Worm (Caenorhabditis elegans) whole organism, L1 larva: ENCODE measurements around the gene C12D5.10.

Source experiments
- C34B4.2 ChIP-seq: sonication (generic microtip); optimal IDR thresholded peaks from 2 replicates; lab custom pipeline; 2017; ENCODE audit warnings: mild to moderate bottlenecking, missing genetic modification characterization, missing compliant biosample characterization
- F16B12.6 ChIP-seq: fragments of 150-350 bp; optimal IDR thresholded peaks from 2 replicates; lab custom pipeline; 2014; ENCODE audit warnings: missing biosample characterization, missing genetic modification characterization
- Y116A8C.19 ChIP-seq: sonication (generic microtip); optimal IDR thresholded peaks from 2 replicates; lab custom pipeline; 2016; ENCODE audit warnings: missing compliant biosample characterization, missing genetic modification characterization, borderline replicate concordance
- alr-1 ChIP-seq: fragments of 200-800 bp; sonication (Bioruptor generic); optimal IDR thresholded peaks from 2 replicates; lab custom pipeline; 2018; ENCODE audit warnings: borderline replicate concordance, mild to moderate bottlenecking, missing genetic modification characterization, missing compliant biosample characterization
- aly-2 ChIP-seq: fragments of 150-350 bp; optimal IDR thresholded peaks from 2 replicates; lab custom pipeline; 2014; ENCODE audit warnings: missing biosample characterization, missing genetic modification characterization
- ceh-63 ChIP-seq: fragments of 200-800 bp; sonication (Bioruptor generic); optimal IDR thresholded peaks from 2 replicates; lab custom pipeline; 2018; ENCODE audit warnings: mild to moderate bottlenecking, missing genetic modification characterization, missing compliant biosample characterization
- ceh-8 ChIP-seq: fragments of 200-800 bp; sonication (Bioruptor generic); optimal IDR thresholded peaks from 2 replicates; lab custom pipeline; 2018; ENCODE audit warnings: mild to moderate bottlenecking, missing genetic modification characterization, moderate library complexity, missing compliant biosample characterization
- ceh-90 ChIP-seq: sonication (generic microtip); optimal IDR thresholded peaks from 2 replicates; lab custom pipeline; 2016; ENCODE audit warnings: missing genetic modification characterization, missing compliant biosample characterization
- ces-1 ChIP-seq: fragments of 150-350 bp; optimal IDR thresholded peaks from 2 replicates; lab custom pipeline; 2014; ENCODE audit warnings: missing biosample characterization, missing genetic modification reagents, missing genetic modification characterization
- dpl-1 ChIP-seq, 3 experiments: fragments of 150-350 bp in 2 of 3; sonication (generic microtip) in 1 of 3; optimal IDR thresholded peaks; 2 replicates each; lab custom pipeline; 2014 to 2017; ENCODE audit warnings: missing biosample characterization in 3 of 3, missing genetic modification characterization in 3 of 3, missing genetic modification reagents in 3 of 3
- dsc-1 ChIP-seq: sonication (generic microtip); optimal IDR thresholded peaks from 2 replicates; lab custom pipeline; 2016; ENCODE audit warnings: mild to moderate bottlenecking, missing genetic modification characterization, missing compliant biosample characterization
- efl-1 ChIP-seq, 4 experiments: fragments of 150-350 bp; optimal IDR thresholded peaks in 3 of 4; peaks in 1 of 4; 1 replicate in 1 of 4; 2 replicates in 3 of 4; lab custom pipeline; 2014; ENCODE audit warnings: missing biosample characterization in 2 of 4, missing genetic modification characterization in 2 of 4, missing genetic modification reagents in 2 of 4
- egl-13 ChIP-seq: sonication (generic microtip); optimal IDR thresholded peaks from 2 replicates; lab custom pipeline; 2016; ENCODE audit warnings: missing genotype, missing genetic modification reagents, missing genetic modification characterization, missing compliant biosample characterization
- egl-27 ChIP-seq, 2 experiments: fragments of 150-350 bp in 1 of 2; sonication (generic microtip); optimal IDR thresholded peaks; 3 replicates each; lab custom pipeline; 2017 to 2018; ENCODE audit warnings: missing biosample characterization in 2 of 2, missing genetic modification characterization in 2 of 2, missing genetic modification reagents in 2 of 2
- elt-2 ChIP-seq: sonication (generic microtip); optimal IDR thresholded peaks from 2 replicates; lab custom pipeline; 2016; ENCODE audit warnings: missing genetic modification characterization, mild to moderate bottlenecking, inconsistent platforms, missing compliant biosample characterization, missing genetic modification reagents
- elt-3 ChIP-seq, 6 experiments: fragments of 150-350 bp in 1 of 6; sonication (generic microtip); optimal IDR thresholded peaks; 2 replicates each; lab custom pipeline; 2017 to 2018; ENCODE audit warnings: missing biosample characterization in 6 of 6, missing genetic modification characterization in 6 of 6, inconsistent platforms in 1 of 6
- ets-5 ChIP-seq: fragments of 200-800 bp; sonication (Bioruptor generic); IDR thresholded peaks from 2 replicates; pipeline ENCODE4 v1.3.6; 2022; ENCODE audit warnings: missing genetic modification characterization, missing compliant biosample characterization
- fkh-4 ChIP-seq: sonication (generic microtip); optimal IDR thresholded peaks from 2 replicates; lab custom pipeline; 2016; ENCODE audit warnings: missing compliant biosample characterization, missing genetic modification characterization, borderline replicate concordance
- fkh-8 ChIP-seq: sonication (generic microtip); optimal IDR thresholded peaks from 2 replicates; lab custom pipeline; 2016; ENCODE audit warnings: mild to moderate bottlenecking, missing genetic modification characterization, missing compliant biosample characterization
- fos-1 ChIP-seq: fragments of 150-350 bp; optimal IDR thresholded peaks from 2 replicates; lab custom pipeline; 2014; ENCODE audit warnings: missing biosample characterization, missing genetic modification characterization
- hlh-17 ChIP-seq: fragments of 200-800 bp; sonication (Bioruptor generic); optimal IDR thresholded peaks from 2 replicates; lab custom pipeline; 2018; ENCODE audit warnings: missing genetic modification characterization, mild to moderate bottlenecking, missing compliant biosample characterization, moderate library complexity, borderline replicate concordance
- isw-1 ChIP-seq: fragments of 200-800 bp; sonication (Bioruptor generic); IDR thresholded peaks from 2 replicates; pipeline ENCODE4 v1.3.6; 2022; ENCODE audit warnings: missing genetic modification characterization, missing compliant biosample characterization
- jun-1 ChIP-seq: fragments of 150-350 bp; optimal IDR thresholded peaks from 2 replicates; lab custom pipeline; 2014; ENCODE audit warnings: missing biosample characterization, missing genetic modification reagents, missing genetic modification characterization
- lin-35 ChIP-seq, 2 experiments: fragments of 150-350 bp; optimal IDR thresholded peaks; 2 replicates each; lab custom pipeline; 2014; ENCODE audit warnings: missing biosample characterization in 2 of 2, missing genetic modification characterization in 2 of 2, missing genetic modification reagents in 2 of 2
- lsy-2 ChIP-seq, 2 experiments: fragments of 150-350 bp; optimal IDR thresholded peaks; 2 replicates each; lab custom pipeline; 2014; ENCODE audit warnings: missing biosample characterization in 2 of 2, missing genetic modification characterization in 2 of 2
- mab-9 ChIP-seq: fragments of 200-800 bp; sonication (Bioruptor generic); IDR thresholded peaks from 2 replicates; pipeline ENCODE4 v1.3.6; 2022; ENCODE audit warnings: missing genetic modification reagents, missing genetic modification characterization, missing compliant biosample characterization
- mef-2 ChIP-seq: fragments of 150-350 bp; optimal IDR thresholded peaks from 2 replicates; lab custom pipeline; 2014; ENCODE audit warnings: missing biosample characterization, missing genetic modification characterization
- mep-1 ChIP-seq: fragments of 150-350 bp; optimal IDR thresholded peaks from 2 replicates; lab custom pipeline; 2014; ENCODE audit warnings: missing biosample characterization, missing genetic modification characterization
- nhr-11 ChIP-seq: fragments of 150-350 bp; optimal IDR thresholded peaks from 2 replicates; lab custom pipeline; 2014; ENCODE audit warnings: missing biosample characterization, missing genetic modification characterization
- nhr-19 ChIP-seq: fragments of 200-800 bp; sonication (Bioruptor generic); conservative IDR thresholded peaks from 2 replicates; pipeline ENCODE4 v1.3.6; 2022; ENCODE audit warnings: missing genetic modification characterization, missing compliant biosample characterization
- nhr-237 ChIP-seq: fragments of 150-350 bp; optimal IDR thresholded peaks from 2 replicates; lab custom pipeline; 2014; ENCODE audit warnings: missing biosample characterization, missing genetic modification characterization
- nhr-47 ChIP-seq: sonication (generic microtip); optimal IDR thresholded peaks from 2 replicates; lab custom pipeline; 2016; ENCODE audit warnings: mild to moderate bottlenecking, missing genetic modification characterization, moderate library complexity, missing compliant biosample characterization
- nhr-71 ChIP-seq: sonication (generic microtip); optimal IDR thresholded peaks from 2 replicates; lab custom pipeline; 2016; ENCODE audit warnings: mild to moderate bottlenecking, missing genetic modification characterization, moderate library complexity, missing compliant biosample characterization
- nhr-77 ChIP-seq: fragments of 150-350 bp; optimal IDR thresholded peaks from 2 replicates; lab custom pipeline; 2014; ENCODE audit warnings: missing biosample characterization, missing genetic modification characterization
- nhr-84 ChIP-seq: sonication (generic microtip); optimal IDR thresholded peaks from 2 replicates; lab custom pipeline; 2017; ENCODE audit warnings: missing biosample characterization, missing genetic modification characterization
- nhr-90 ChIP-seq: sonication (generic microtip); optimal IDR thresholded peaks from 2 replicates; lab custom pipeline; 2016; ENCODE audit warnings: mild to moderate bottlenecking, missing genetic modification characterization, missing compliant biosample characterization; ENCODE audit not compliant: poor library complexity
- pax-3 ChIP-seq: fragments of 200-800 bp; sonication (Bioruptor generic); optimal IDR thresholded peaks from 2 replicates; lab custom pipeline; 2018; ENCODE audit warnings: mild to moderate bottlenecking, missing genetic modification characterization, moderate library complexity, missing compliant biosample characterization
- skn-1 ChIP-seq: fragments of 150-350 bp; optimal IDR thresholded peaks from 2 replicates; lab custom pipeline; 2014; ENCODE audit warnings: missing biosample characterization, missing genetic modification characterization
- snpc-4 ChIP-seq: fragments of 150-350 bp; optimal IDR thresholded peaks from 2 replicates; lab custom pipeline; 2014; ENCODE audit warnings: missing biosample characterization, missing genetic modification characterization
- snu-23 ChIP-seq: sonication (generic microtip); optimal IDR thresholded peaks from 2 replicates; lab custom pipeline; 2016; ENCODE audit warnings: missing genetic modification characterization, missing compliant biosample characterization
- tbx-2 ChIP-seq: sonication (generic microtip); optimal IDR thresholded peaks from 2 replicates; lab custom pipeline; 2016; ENCODE audit warnings: missing genetic modification characterization, missing compliant biosample characterization
- tlp-1 ChIP-seq: fragments of 150-350 bp; optimal IDR thresholded peaks from 2 replicates; lab custom pipeline; 2014; ENCODE audit warnings: missing biosample characterization, missing genetic modification characterization
- unc-130 ChIP-seq: fragments of 150-350 bp; optimal IDR thresholded peaks from 2 replicates; lab custom pipeline; 2017; ENCODE audit warnings: missing biosample characterization, missing genetic modification characterization, inconsistent platforms
- unc-62 ChIP-seq: fragments of 150-350 bp; optimal IDR thresholded peaks from 2 replicates; lab custom pipeline; 2014; ENCODE audit warnings: missing biosample characterization, missing genetic modification reagents, missing genetic modification characterization
- unc-86 ChIP-seq: sonication (generic microtip); optimal IDR thresholded peaks from 2 replicates; lab custom pipeline; 2016; ENCODE audit warnings: missing genetic modification characterization, missing compliant biosample characterization
- vab-15 ChIP-seq: sonication (generic microtip); optimal IDR thresholded peaks from 2 replicates; lab custom pipeline; 2017; ENCODE audit warnings: missing genotype, mild to moderate bottlenecking, missing genetic modification characterization, missing compliant biosample characterization
- xbp-1 ChIP-seq: sonication (generic microtip); optimal IDR thresholded peaks from 2 replicates; lab custom pipeline; 2016; ENCODE audit warnings: missing genetic modification characterization, missing compliant biosample characterization
- zip-4 ChIP-seq: fragments of 200-800 bp; sonication (Bioruptor generic); optimal IDR thresholded peaks from 2 replicates; lab custom pipeline; 2018; ENCODE audit warnings: mild to moderate bottlenecking, missing genetic modification characterization, moderate library complexity, missing compliant biosample characterization

Gene C12D5.10

DNA sequence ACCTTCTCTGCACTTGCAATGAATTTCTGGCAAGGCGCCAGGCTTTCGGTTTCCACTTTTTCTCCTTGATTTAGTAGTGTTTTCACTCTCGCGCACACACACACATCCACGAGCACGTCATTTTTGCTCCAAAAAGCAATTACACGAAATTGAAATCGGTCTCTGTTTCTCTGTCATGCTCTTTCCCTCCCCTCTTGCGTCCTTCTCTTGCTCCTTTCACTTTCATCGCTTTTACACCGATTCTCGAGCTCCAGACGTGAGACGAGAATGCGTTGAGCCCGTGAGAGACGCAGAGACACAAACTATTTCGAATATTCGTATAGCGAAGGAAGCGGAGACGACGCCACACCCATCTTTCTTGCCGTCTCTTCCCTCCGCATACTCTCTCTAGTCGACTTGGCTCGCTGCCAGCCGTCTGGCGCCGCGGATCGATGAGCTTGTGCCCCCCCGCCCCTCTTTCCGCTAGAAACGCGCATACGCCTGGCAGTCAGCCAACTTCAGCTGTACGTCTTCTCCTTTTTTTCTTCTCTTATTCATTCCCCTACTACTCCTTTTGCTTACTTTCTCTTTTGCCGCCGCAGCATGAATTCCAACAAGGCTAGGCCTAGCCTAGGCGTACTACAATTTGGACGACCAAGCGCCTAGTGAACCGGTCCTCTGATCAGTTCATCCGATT lies 34.8 kb upstream of the C12D5.10 start (continued):
- TF ChIP-seq nhr-84 (tag; lab: Kevin White, UChicago) (no peak), unc-62 (GFP tag; lab: Kevin White, UChicago) (no peak), fkh-4 (tag; lab: Kevin White, UChicago) (peak; percentile 3), unc-130 (peak; percentile 36), pax-3 (tag; lab: Kevin White, UChicago) (peak; percentile 80), efl-1 (optimal IDR thresholded peaks at IDR 0.05; lab: Kevin White, UChicago) (peak; percentile 72 to 75), efl-1 (GFP tag; optimal IDR thresholded peaks at IDR 0.05 in 1 of 2; lab: Kevin White, UChicago) (peak; percentile 32 to 95), nhr-19 (GFP tag; lab: Robert Waterston, UW) (peak; percentile 71), mab-9 (GFP tag; lab: Robert Waterston, UW) (no peak), mef-2 (peak; percentile 46), ces-1 (no peak), dsc-1 (tag; lab: Kevin White, UChicago) (peak; percentile 86), skn-1 (tag; lab: Kevin White, UChicago) (peak; percentile 40), jun-1 (tag; lab: Kevin White, UChicago) (peak; percentile 82), nhr-237 (no peak), tbx-2 (tag; lab: Kevin White, UChicago) (peak; percentile 93), alr-1 (tag; lab: Kevin White, UChicago) (no peak), isw-1 (peak; percentile 72), lsy-2 (tag; optimal IDR thresholded peaks at IDR 0.05; lab: Kevin White, UChicago) (peak; percentile 64 to 78), ceh-90 (tag; lab: Kevin White, UChicago) (no peak), snu-23 (GFP tag; lab: Kevin White, UChicago) (peak; percentile 80), nhr-11 (tag; lab: Kevin White, UChicago) (peak; percentile 71), hlh-17 (GFP tag; lab: Kevin White, UChicago) (no peak), tlp-1 (tag; lab: Kevin White, UChicago) (no peak), aly-2 (no peak), nhr-90 (tag; lab: Kevin White, UChicago) (no peak), elt-3 (tag; optimal IDR thresholded peaks at IDR 0.05; lab: Kevin White, UChicago) (peak in 1 of 6 experiments; percentile 41), dpl-1 (GFP tag; optimal IDR thresholded peaks at IDR 0.05; lab: Kevin White, UChicago) (peak; percentile 21 to 50 (median 47)), vab-15 (no peak), elt-2 (tag; lab: Kevin White, UChicago) (peak; percentile 45), nhr-77 (tag; lab: Kevin White, UChicago) (peak; percentile 85), snpc-4 (tag; lab: Kevin White, UChicago) (peak; percentile 16), Y116A8C.19 (tag; lab: Kevin White, UChicago) (no peak)
- TF ChIP-seq, all 84 proteins: peak for 50

DNA sequence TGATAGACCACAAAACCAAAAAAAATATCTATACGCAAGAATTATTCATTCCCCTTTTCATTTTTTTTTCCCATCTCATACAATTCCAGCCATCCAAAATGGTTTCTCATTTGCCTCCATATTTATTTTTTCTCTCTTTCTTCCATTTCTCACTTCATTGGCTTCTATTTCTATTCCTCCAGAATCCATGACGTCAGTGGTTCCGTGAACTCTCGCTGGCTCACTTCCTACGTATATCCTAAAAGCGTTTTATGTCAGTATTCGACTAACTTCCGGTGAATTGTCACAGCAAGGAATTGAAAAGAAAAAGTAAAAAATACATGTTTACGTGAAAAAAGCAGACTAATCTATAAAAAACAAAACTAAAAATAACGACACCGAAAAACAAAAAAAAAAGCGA lies 33.6 kb upstream of the C12D5.10 start:
- TF ChIP-seq xbp-1 (tag; lab: Kevin White, UChicago) = no peak
- no peak for TF ChIP-seq nhr-237
- TF ChIP-seq alr-1 (tag; lab: Kevin White, UChicago) = no peak
- no peak for TF ChIP-seq nhr-19 (GFP tag; lab: Robert Waterston, UW)
- TF ChIP-seq ceh-90 (tag; lab: Kevin White, UChicago) = no peak
- no peak for TF ChIP-seq ets-5
- no peak for TF ChIP-seq ceh-63 (GFP tag; lab: Kevin White, UChicago)
- no peak for TF ChIP-seq pax-3 (tag; lab: Kevin White, UChicago)
- TF ChIP-seq dsc-1 (tag; lab: Kevin White, UChicago) = peak; percentile 15
- no peak for TF ChIP-seq zip-4 (GFP tag; lab: Kevin White, UChicago)
- TF ChIP-seq mep-1 (tag; lab: Kevin White, UChicago) = no peak
- TF ChIP-seq mab-9 (GFP tag; lab: Robert Waterston, UW) = no peak
- TF ChIP-seq fos-1 = no peak
- no peak for TF ChIP-seq ces-1
- TF ChIP-seq skn-1 (tag; lab: Kevin White, UChicago) = no peak
- TF ChIP-seq lin-35 (GFP tag; optimal IDR thresholded peaks at IDR 0.05; lab: Kevin White, UChicago) = no peak
- peak; percentile 55 for TF ChIP-seq unc-86
- TF ChIP-seq F16B12.6 (tag; lab: Kevin White, UChicago) = no peak
- peak; percentile 30 for TF ChIP-seq nhr-47 (tag; lab: Kevin White, UChicago)
- TF ChIP-seq unc-130 = no peak
- TF ChIP-seq egl-13 (tag; lab: Kevin White, UChicago) = peak; percentile 37
- no peak for TF ChIP-seq egl-27 (tag; optimal IDR thresholded peaks at IDR 0.05; lab: Kevin White, UChicago)
- TF ChIP-seq nhr-71 = peak; percentile 64
- TF ChIP-seq hlh-17 (GFP tag; lab: Kevin White, UChicago) = no peak
- no peak for TF ChIP-seq lsy-2 (tag; optimal IDR thresholded peaks at IDR 0.05; lab: Kevin White, UChicago)
- no peak for TF ChIP-seq C34B4.2 (tag; lab: Kevin White, UChicago)
- TF ChIP-seq ceh-8 (GFP tag; lab: Kevin White, UChicago) = no peak
- TF ChIP-seq fkh-8 (tag; lab: Kevin White, UChicago) = peak; percentile 71
